Fruit fly (Drosophila melanogaster) S2 (cell line): Measurements from ENCODE around the gene sds22.
A peak's percentile ranks its signal among the peaks of the same experiment; 100 is the strongest.

Experiments used
- CG8478 ChIP-seq: fragments of >200 bp; optimal IDR thresholded peaks from 2 replicates; lab custom pipeline; 2018
- CTCF ChIP-seq, 2 experiments: fragments of >200 bp; optimal IDR thresholded peaks; 2 replicates each; lab custom pipeline; 2018

sds22 gene

dm6 chr3R:17391313-17391845 is at the start of gene sds22, which contains the start of gene Brf:
TSS of gene sds22 (plus strand) at chr3R:17391594.
TSS of gene Brf (minus strand) at chr3R:17391337.
- TF ChIP-seq CG8478 (lab: Kevin White, UChicago): no peak
- TF ChIP-seq CTCF (optimal IDR thresholded peaks at IDR 0.05; lab: Kevin White, UChicago): no peak

dm6 chr3R:17346212-17346611 is 45.2 kb upstream of the sds22 start:
- no peak for TF ChIP-seq CTCF (optimal IDR thresholded peaks at IDR 0.05; lab: Kevin White, UChicago)
- no peak for TF ChIP-seq CG8478 (lab: Kevin White, UChicago)

- no peak for TF ChIP-seq CTCF (optimal IDR thresholded peaks at IDR 0.05; lab: Kevin White, UChicago)
- no peak for TF ChIP-seq CG8478 (lab: Kevin White, UChicago)
Observed at dm6 chr3R:17359370-17359769, 32.0 kb upstream of the sds22 start.

- TF ChIP-seq CTCF (optimal IDR thresholded peaks at IDR 0.05; lab: Kevin White, UChicago) (no peak), CG8478 (lab: Kevin White, UChicago) (no peak)
Observed at dm6 chr3R:17366023-17366422, 25.4 kb upstream of the sds22 start, which contains the start of gene beat-IIa. TSS of gene beat-IIa (minus strand) at chr3R:17366119.

dm6 chr3R:17371094-17371493 is 20.3 kb upstream of the sds22 start:
- TF ChIP-seq CG8478 (lab: Kevin White, UChicago) (no peak), CTCF (optimal IDR thresholded peaks at IDR 0.05; lab: Kevin White, UChicago) (no peak)

- TF ChIP-seq CTCF (optimal IDR thresholded peaks at IDR 0.05; lab: Kevin White, UChicago) (no peak), CG8478 (lab: Kevin White, UChicago) (no peak)
Observed at dm6 chr3R:17377503-17377902, 13.9 kb upstream of the sds22 start.

- TF ChIP-seq CG8478 (lab: Kevin White, UChicago) (no peak), CTCF (optimal IDR thresholded peaks at IDR 0.05; lab: Kevin White, UChicago) (no peak)
Observed at dm6 chr3R:17379051-17379450, 12.3 kb upstream of the sds22 start.

- TF ChIP-seq CG8478 (lab: Kevin White, UChicago) (no peak), CTCF (optimal IDR thresholded peaks at IDR 0.05; lab: Kevin White, UChicago) (no peak)
Observed at dm6 chr3R:17379742-17380141, 11.7 kb upstream of the sds22 start, which contains the start of gene lute. TSS of gene lute (plus strand) at chr3R:17379944.

- TF ChIP-seq CG8478 (lab: Kevin White, UChicago) (no peak), CTCF (optimal IDR thresholded peaks at IDR 0.05; lab: Kevin White, UChicago) (no peak)
Observed at dm6 chr3R:17381916-17382315, 9.5 kb upstream of the sds22 start.

- TF ChIP-seq CTCF (optimal IDR thresholded peaks at IDR 0.05; lab: Kevin White, UChicago) (peak in 1 of 2 experiments; percentile 12), CG8478 (lab: Kevin White, UChicago) (no peak)
Observed at dm6 chr3R:17385329-17386019, 5.9 kb upstream of the sds22 start.

- TF ChIP-seq CG8478 (lab: Kevin White, UChicago): no peak
- no peak for TF ChIP-seq CTCF (optimal IDR thresholded peaks at IDR 0.05; lab: Kevin White, UChicago)
Observed at dm6 chr3R:17386168-17386819, 5.1 kb upstream of the sds22 start.

- TF ChIP-seq CTCF (optimal IDR thresholded peaks at IDR 0.05; lab: Kevin White, UChicago): no peak
- TF ChIP-seq CG8478 (lab: Kevin White, UChicago): no peak
Observed at dm6 chr3R:17394318-17395188, 3.2 kb downstream of the sds22 start, which contains the start of gene CREG. TSS of gene CREG (minus strand) at chr3R:17394640.

- TF ChIP-seq CG8478 (lab: Kevin White, UChicago) (no peak), CTCF (optimal IDR thresholded peaks at IDR 0.05; lab: Kevin White, UChicago) (no peak)
Observed at dm6 chr3R:17400102-17400501, 8.7 kb downstream of the sds22 start.

dm6 chr3R:17400675-17401118 is 9.3 kb downstream of the sds22 start:
- no peak for TF ChIP-seq CTCF (optimal IDR thresholded peaks at IDR 0.05; lab: Kevin White, UChicago)
- TF ChIP-seq CG8478 (lab: Kevin White, UChicago): no peak
